Fruit fly (Drosophila melanogaster): Measurements from ENCODE around the gene Top1.
A peak's percentile ranks its signal among the peaks of the same experiment; 100 is the strongest.

The Top1 gene

dm6 chrX:15363649-15364048 is 44.4 kb downstream of the Top1 start (continued):
- TF ChIP-seq H2.0 (GFP tag; IDR thresholded peaks at IDR 0.05) (no peak), CG30403 (GFP tag; optimal IDR thresholded peaks at IDR 0.05) (peak; percentile 3), CG17612 (GFP tag; IDR thresholded peaks at IDR 0.05) (no peak), grau (tag; optimal IDR thresholded peaks at IDR 0.05) (peak; percentile 26), phol (tag; optimal IDR thresholded peaks at IDR 0.05) (peak; percentile 47), CG17359 (tag; optimal IDR thresholded peaks at IDR 0.05) (peak; percentile 19), D19B (GFP tag; optimal IDR thresholded peaks at IDR 0.05) (no peak), Blimp-1 (GFP tag; optimal IDR thresholded peaks at IDR 0.05) (peak; percentile 37), CG15269 (tag; optimal IDR thresholded peaks at IDR 0.05) (no peak), CG8944 (GFP tag; optimal IDR thresholded peaks at IDR 0.05) (no peak), BEAF-32 (GFP tag; optimal IDR thresholded peaks at IDR 0.05) (no peak), CG18599 (GFP tag; optimal IDR thresholded peaks at IDR 0.05) (no peak), unpg (GFP tag; optimal IDR thresholded peaks at IDR 0.05) (no peak), CG12391 (tag; optimal IDR thresholded peaks at IDR 0.05) (peak; percentile 22), CG11504 (tag; optimal IDR thresholded peaks at IDR 0.05) (peak; percentile 54), Aef1 (GFP tag; IDR thresholded peaks at IDR 0.05) (no peak), D (optimal IDR thresholded peaks at IDR 0.05) (no peak), D (GFP tag; optimal IDR thresholded peaks at IDR 0.05) (peak; percentile 22), slbo (GFP tag; IDR thresholded peaks at IDR 0.05) (peak; percentile 17; the same call in 1 of the 2 replicates), GATAe (GFP tag; conservative IDR thresholded peaks at IDR 0.05) (no peak), CG14710 (tag; optimal IDR thresholded peaks at IDR 0.05) (peak; percentile 31), vnd (GFP tag; IDR thresholded peaks at IDR 0.05; ENCODE audit: partially characterized antibody) (no peak), zfh2 (GFP tag; optimal IDR thresholded peaks at IDR 0.05) (no peak), dmrt11E (tag; optimal IDR thresholded peaks at IDR 0.05) (peak; percentile 11), D19A (tag; optimal IDR thresholded peaks at IDR 0.05) (peak; percentile 10), bsh (GFP tag; optimal IDR thresholded peaks at IDR 0.05) (peak in 1 of 2 experiments; percentile 8), sens (GFP tag) (peak; percentile 17), CoRest (tag; optimal IDR thresholded peaks at IDR 0.05) (peak; percentile 38), kni (GFP tag; optimal IDR thresholded peaks at IDR 0.05) (no peak), E2f1 (GFP tag; IDR thresholded peaks at IDR 0.05) (no peak), Ets65A (GFP tag) (peak; percentile 14), MTF-1 (GFP tag; optimal IDR thresholded peaks at IDR 0.05; ENCODE audit: borderline replicate concordance) (no peak), CG7839 (tag; optimal IDR thresholded peaks at IDR 0.05) (peak; percentile 10), lola (GFP tag; optimal IDR thresholded peaks at IDR 0.05) (peak in 1 of 3 experiments; percentile 46), Optix (GFP tag; IDR thresholded peaks at IDR 0.05) (no peak), Ssrp (tag; optimal IDR thresholded peaks at IDR 0.05) (peak; percentile 17), Lim3 (GFP tag; IDR thresholded peaks at IDR 0.05) (no peak), Opbp (GFP tag; IDR thresholded peaks at IDR 0.05; ENCODE audit: partially characterized antibody) (no peak), sens-2 (GFP tag; IDR thresholded peaks at IDR 0.05) (no peak), fd96Cb (tag; optimal IDR thresholded peaks at IDR 0.05) (peak; percentile 27), CG17361 (GFP tag; IDR thresholded peaks at IDR 0.05) (peak; percentile 67), ssp (GFP tag; IDR thresholded peaks at IDR 0.05) (no peak), CG2712 (tag; optimal IDR thresholded peaks at IDR 0.05) (peak; percentile 28), bigmax (GFP tag; optimal IDR thresholded peaks at IDR 0.05) (no peak), CG10979 (tag; optimal IDR thresholded peaks at IDR 0.05) (peak; percentile 54), nmo (GFP tag; optimal IDR thresholded peaks at IDR 0.05) (peak; percentile 48), CG8924 (tag; optimal IDR thresholded peaks at IDR 0.05) (peak; percentile 8), bab2 (GFP tag; optimal IDR thresholded peaks at IDR 0.05) (no peak), Hand (GFP tag; optimal IDR thresholded peaks at IDR 0.05) (no peak), Sry-δ (GFP tag; optimal IDR thresholded peaks at IDR 0.05) (no peak)
